Worm (Caenorhabditis elegans) whole organism, L1 larva: ENCODE results near the gene C25H3.17.

Experiments
- C04F5.9 ChIP-seq: sonication (generic microtip); optimal IDR thresholded peaks from 2 replicates; lab custom pipeline; 2016; ENCODE audit warnings: missing genetic modification characterization, missing compliant biosample characterization
- aly-2 ChIP-seq: fragments of 150-350 bp; optimal IDR thresholded peaks from 2 replicates; lab custom pipeline; 2014; ENCODE audit warnings: missing biosample characterization, missing genetic modification characterization
- irx-1 ChIP-seq: sonication (generic microtip); optimal IDR thresholded peaks from 2 replicates; lab custom pipeline; 2016; ENCODE audit warnings: missing genetic modification characterization, missing compliant biosample characterization
- lin-13 ChIP-seq: fragments of 150-350 bp; optimal IDR thresholded peaks from 2 replicates; lab custom pipeline; 2014; ENCODE audit warnings: missing biosample characterization, missing genetic modification reagents, missing genetic modification characterization
- lin-39 ChIP-seq: fragments of 150-350 bp; optimal IDR thresholded peaks from 2 replicates; lab custom pipeline; 2014; ENCODE audit warnings: missing biosample characterization, missing genetic modification reagents, missing genetic modification characterization
- nhr-76 ChIP-seq: sonication (generic microtip); optimal IDR thresholded peaks from 2 replicates; lab custom pipeline; 2017; ENCODE audit warnings: missing biosample characterization, missing genetic modification characterization
- nhr-84 ChIP-seq: sonication (generic microtip); optimal IDR thresholded peaks from 2 replicates; lab custom pipeline; 2017; ENCODE audit warnings: missing biosample characterization, missing genetic modification characterization
- skn-1 ChIP-seq: fragments of 150-350 bp; optimal IDR thresholded peaks from 2 replicates; lab custom pipeline; 2014; ENCODE audit warnings: missing biosample characterization, missing genetic modification characterization
- unc-130 ChIP-seq: fragments of 150-350 bp; optimal IDR thresholded peaks from 2 replicates; lab custom pipeline; 2017; ENCODE audit warnings: missing biosample characterization, missing genetic modification characterization, inconsistent platforms
- unc-98 ChIP-seq: fragments of 200-800 bp; sonication (Bioruptor generic); IDR thresholded peaks from 2 replicates; pipeline ENCODE4 v1.3.6; 2022; ENCODE audit warnings: missing genetic modification characterization, missing compliant biosample characterization
- vab-15 ChIP-seq: sonication (generic microtip); optimal IDR thresholded peaks from 2 replicates; lab custom pipeline; 2017; ENCODE audit warnings: missing genotype, mild to moderate bottlenecking, missing genetic modification characterization, missing compliant biosample characterization
- zag-1 ChIP-seq: fragments of 150-350 bp; optimal IDR thresholded peaks from 2 replicates; lab custom pipeline; 2014; ENCODE audit warnings: missing biosample characterization, missing genetic modification characterization
- ztf-11 ChIP-seq, 2 experiments: sonication (generic microtip); optimal IDR thresholded peaks; 2 replicates each; lab custom pipeline; 2016 to 2017; ENCODE audit warnings: missing genetic modification characterization in 2 of 2, missing biosample characterization in 1 of 2, missing compliant biosample characterization in 1 of 2
- ztf-4 ChIP-seq: fragments of 150-350 bp; optimal IDR thresholded peaks from 2 replicates; lab custom pipeline; 2014; ENCODE audit warnings: missing biosample characterization, missing genetic modification characterization

DNA sequence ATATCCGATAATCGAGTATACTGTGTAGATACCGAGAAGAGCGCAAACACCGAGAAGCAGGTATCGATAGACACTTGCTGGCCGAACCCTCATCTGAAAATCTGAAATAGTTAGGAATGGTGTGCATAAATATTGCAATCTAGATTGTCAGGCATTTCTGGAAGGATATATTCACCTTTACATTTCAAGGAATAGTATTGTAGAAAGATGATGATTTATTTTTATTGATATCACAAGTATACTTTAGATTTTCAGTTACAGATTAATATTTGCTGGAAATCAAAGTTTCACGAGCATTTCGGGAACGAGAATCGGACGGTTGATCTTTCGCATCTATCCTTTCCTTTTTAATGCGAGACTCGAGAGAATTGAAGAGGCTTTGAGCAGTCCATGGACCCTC lies 9.8 kb downstream of the C25H3.17 start, which contains the start of gene fut-3:
- TF ChIP-seq lin-39 (tag; lab: Kevin White, UChicago) (no peak), C04F5.9 (tag; lab: Kevin White, UChicago) (no peak), aly-2 (tag; lab: Kevin White, UChicago) (no peak), nhr-76 (no peak), unc-98 (GFP tag; lab: Robert Waterston, UW) (no peak), vab-15 (no peak), zag-1 (tag; lab: Kevin White, UChicago) (no peak), skn-1 (no peak), lin-13 (GFP tag; lab: Kevin White, UChicago) (no peak), ztf-11 (tag; optimal IDR thresholded peaks at IDR 0.05; lab: Kevin White, UChicago) (no peak), ztf-4 (tag; lab: Kevin White, UChicago) (no peak), irx-1 (tag; lab: Kevin White, UChicago) (no peak), unc-130 (tag; lab: Kevin White, UChicago) (no peak), nhr-84 (no peak)
